Worm (Caenorhabditis elegans): ENCODE data around the gene cdh-10.

cdh-10 gene

DNA sequence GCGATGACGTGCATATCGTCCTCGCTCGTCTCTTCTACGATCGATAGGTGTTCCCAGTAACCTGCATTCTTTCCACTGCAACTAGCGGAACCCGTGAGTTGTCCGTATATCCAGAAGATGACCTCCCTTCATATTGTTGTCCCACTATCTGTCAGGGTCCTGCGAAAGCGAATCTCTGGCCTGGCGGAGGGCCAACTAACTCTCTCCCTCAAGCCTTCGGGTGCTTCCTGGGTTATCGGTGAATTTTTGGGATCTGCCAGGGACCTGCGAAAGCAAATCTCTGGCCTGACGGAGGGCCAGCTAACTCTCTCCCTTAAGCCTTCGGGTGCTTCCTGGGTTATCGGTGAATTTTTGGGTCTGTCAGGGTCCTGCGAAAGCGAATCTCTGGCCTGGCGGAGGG lies 66.0 kb downstream of the cdh-10 start:
- TF ChIP-seq lin-38 (GFP tag; IDR thresholded peaks at IDR 0.05) (peak; percentile 39; the same call in 1 of the 2 replicates), set-16 (GFP tag; IDR thresholded peaks at IDR 0.05) (peak; percentile 69)

DNA sequence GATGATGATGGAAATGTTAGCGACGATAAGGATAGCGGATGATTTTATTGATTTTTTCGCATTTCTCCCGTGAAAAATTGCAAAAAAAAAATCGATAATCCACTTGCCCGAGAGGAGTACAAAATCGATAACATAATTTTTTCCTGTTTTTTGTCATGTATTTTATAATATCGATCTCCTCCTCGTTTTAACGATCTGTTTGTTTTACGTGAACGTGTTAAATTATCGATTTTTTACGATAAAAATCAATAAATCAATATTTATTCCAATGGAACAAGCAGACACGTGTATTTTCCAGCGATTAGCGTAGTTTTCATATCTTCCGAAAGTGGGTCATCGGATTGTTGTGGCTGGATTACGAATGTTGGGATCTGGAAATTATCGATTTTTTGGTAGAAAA lies 67.2 kb downstream of the cdh-10 start:
- TF ChIP-seq aha-1 (tag) (no peak), ceh-28 (tag; optimal IDR thresholded peaks at IDR 0.05) (peak; percentile 99)

DNA sequence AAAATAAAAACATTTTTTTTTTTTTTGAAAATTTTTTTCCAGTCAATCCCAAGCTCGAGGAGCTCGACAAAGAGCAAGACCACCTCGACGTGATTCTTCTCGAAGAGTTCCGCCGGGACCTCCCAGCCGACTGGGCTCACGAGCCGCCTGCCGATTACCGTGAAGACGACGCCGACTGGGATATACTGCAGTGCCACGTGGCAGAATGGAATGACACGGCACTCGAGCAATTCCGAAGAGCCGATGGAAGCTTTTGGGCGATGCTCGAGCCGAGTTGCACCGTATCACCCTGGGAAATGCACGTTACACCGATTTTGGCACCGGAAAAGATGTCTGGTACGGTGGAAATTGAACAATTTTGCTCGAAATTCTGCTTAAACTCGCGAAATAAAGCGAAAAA lies 70.1 kb downstream of the cdh-10 start:
- TF ChIP-seq spr-1 (tag; optimal IDR thresholded peaks at IDR 0.05), result no peak
- peak; percentile 73 for TF ChIP-seq set-16 (GFP tag; IDR thresholded peaks at IDR 0.05)
- TF ChIP-seq T20F7.1 (GFP tag; optimal IDR thresholded peaks at IDR 0.05), result no peak

DNA sequence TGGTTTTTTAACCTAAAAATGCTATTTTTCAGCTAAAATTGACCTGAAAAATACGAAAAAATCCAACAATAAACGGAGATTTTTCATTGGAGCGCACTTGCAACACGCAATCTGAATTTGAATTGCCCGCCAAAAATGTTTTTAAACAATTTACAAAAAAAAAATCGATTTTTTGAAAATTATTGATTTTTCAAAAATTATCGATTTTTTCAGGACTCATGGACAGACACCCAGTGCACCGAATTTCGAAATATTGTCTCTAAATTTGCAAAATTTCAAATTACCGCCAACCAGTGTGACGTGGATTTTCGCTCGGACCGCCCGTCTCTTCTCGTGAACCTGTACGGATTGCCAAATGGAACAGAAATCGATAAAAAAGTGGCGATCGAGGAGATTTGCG lies 71.4 kb downstream of the cdh-10 start:
- TF ChIP-seq ceh-28 (tag; optimal IDR thresholded peaks at IDR 0.05) (peak; percentile 84), nhr-76 (tag; optimal IDR thresholded peaks at IDR 0.05) (no peak), nhr-48 (tag; optimal IDR thresholded peaks at IDR 0.05) (no peak), mxl-3 (GFP tag; optimal IDR thresholded peaks at IDR 0.05) (no peak), lin-13 (GFP tag; optimal IDR thresholded peaks at IDR 0.05) (no peak), ces-1 (GFP tag; optimal IDR thresholded peaks at IDR 0.05) (no peak), rbr-2 (tag; optimal IDR thresholded peaks at IDR 0.05) (no peak), F44E2.7 (GFP tag; IDR thresholded peaks at IDR 0.05) (no peak)

DNA sequence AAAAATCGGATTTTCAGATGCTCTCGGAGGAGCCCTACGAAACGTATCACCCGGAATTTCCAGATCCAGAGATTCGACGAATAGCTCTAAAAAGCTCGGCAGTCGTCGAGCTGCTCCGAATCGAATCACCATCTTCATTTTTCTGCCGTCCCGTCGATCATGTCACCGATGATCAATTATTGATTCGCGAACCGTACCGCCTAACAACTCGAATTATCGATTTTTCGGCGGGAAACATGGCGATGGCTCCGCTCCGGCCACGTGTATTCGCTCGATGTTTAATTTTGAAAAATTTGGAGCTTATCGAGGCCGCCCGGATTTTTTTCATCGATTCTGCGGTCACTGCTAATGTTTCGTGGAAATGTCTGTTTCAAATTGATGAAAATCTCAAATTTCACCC lies 72.4 kb downstream of the cdh-10 start, which contains the start of gene eri-5:
TSS of gene eri-5 (plus strand) at position 18 of the 400 bp plus-strand sequence.
- TF ChIP-seq gei-8 (GFP tag; optimal IDR thresholded peaks at IDR 0.05), result no peak
- TF ChIP-seq ztf-11 (tag; optimal IDR thresholded peaks at IDR 0.05), result no peak
- TF ChIP-seq ctbp-1 (GFP tag; IDR thresholded peaks at IDR 0.05), result no peak
- TF ChIP-seq aha-1 (tag), result peak; percentile 86
- peak; percentile 32 for TF ChIP-seq ceh-28 (tag; optimal IDR thresholded peaks at IDR 0.05)
- TF ChIP-seq duxl-1 (tag; optimal IDR thresholded peaks at IDR 0.05; ENCODE audit: poor library complexity), result no peak
- TF ChIP-seq lin-29 (GFP tag; IDR thresholded peaks at IDR 0.05), result 0 out of 2 replicates have a peak, but pooled peaks have one; percentile 4
- no peak for TF ChIP-seq dmd-6 (GFP tag; IDR thresholded peaks at IDR 0.05)
- TF ChIP-seq egl-43 (GFP tag; IDR thresholded peaks at IDR 0.05), result no peak

DNA sequence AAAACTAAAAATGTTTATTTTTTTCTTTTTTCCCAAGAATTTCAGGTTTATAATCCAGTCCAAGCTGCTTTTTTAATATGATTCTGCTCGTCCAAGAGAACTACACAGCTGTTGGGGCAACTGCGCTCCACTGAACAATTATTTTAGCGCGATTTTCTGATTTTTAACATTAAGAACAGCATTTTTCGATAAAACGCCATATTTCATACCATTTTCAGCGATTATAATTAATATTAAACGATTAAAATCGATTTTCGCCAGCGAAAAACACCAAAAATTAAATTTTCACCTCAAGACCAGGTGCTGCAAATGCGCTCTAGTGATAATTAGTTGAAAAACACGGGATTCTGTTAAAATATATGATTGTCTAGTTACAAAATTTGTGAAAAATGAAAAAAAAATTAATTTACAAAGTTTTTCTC lies 72.9 kb downstream of the cdh-10 start:
- 0 out of 2 replicates have a peak, but pooled peaks have one; percentile 11 for TF ChIP-seq vab-7 (GFP tag; IDR thresholded peaks at IDR 0.05)
- no peak for TF ChIP-seq zip-2 (tag; optimal IDR thresholded peaks at IDR 0.05)
- TF ChIP-seq ceh-82 (tag; optimal IDR thresholded peaks at IDR 0.05), result no peak
- TF ChIP-seq hlh-30 (tag; optimal IDR thresholded peaks at IDR 0.05; ENCODE audit: insufficient read depth), result peak; percentile 61
- TF ChIP-seq tag-97 (GFP tag; IDR thresholded peaks at IDR 0.05), result no peak
- peak; percentile 72 for TF ChIP-seq mep-1 (tag; optimal IDR thresholded peaks at IDR 0.05)
- TF ChIP-seq lin-1 (GFP tag; IDR thresholded peaks at IDR 0.05), result peak; percentile 36; the same call in 1 of the 2 replicates
- no peak for TF ChIP-seq ZK546.5 (tag; optimal IDR thresholded peaks at IDR 0.05)
- TF ChIP-seq nhr-76 (tag; optimal IDR thresholded peaks at IDR 0.05), result no peak
- no peak for TF ChIP-seq T20F7.1 (GFP tag; optimal IDR thresholded peaks at IDR 0.05)
- no peak for TF ChIP-seq gei-8 (GFP tag; optimal IDR thresholded peaks at IDR 0.05)
- TF ChIP-seq dpl-1 (GFP tag; optimal IDR thresholded peaks at IDR 0.05), result peak; percentile 36
- no peak for TF ChIP-seq ceh-32 (tag; optimal IDR thresholded peaks at IDR 0.05; ENCODE audit: poor library complexity)
- no peak for TF ChIP-seq aly-2 (tag; optimal IDR thresholded peaks at IDR 0.05)
- no peak for TF ChIP-seq nhr-6 (tag; optimal IDR thresholded peaks at IDR 0.05)
- TF ChIP-seq dve-1 (tag; optimal IDR thresholded peaks at IDR 0.05; ENCODE audit: insufficient read depth), result peak; percentile 54
- no peak for TF ChIP-seq hmg-1.1 (GFP tag; IDR thresholded peaks at IDR 0.05)
- TF ChIP-seq F10B5.3 (tag; optimal IDR thresholded peaks at IDR 0.05), result peak; percentile 21
- no peak for TF ChIP-seq ceh-28 (tag; optimal IDR thresholded peaks at IDR 0.05)
- TF ChIP-seq mdl-1 (tag; optimal IDR thresholded peaks at IDR 0.05), result no peak
- peak; percentile 65; the same call in 1 of the 2 replicates for TF ChIP-seq pha-4 (GFP tag; IDR thresholded peaks at IDR 0.05)
- no peak for TF ChIP-seq pha-4 (tag; optimal IDR thresholded peaks at IDR 0.05)
- no peak for TF ChIP-seq F26F4.8 (GFP tag; conservative IDR thresholded peaks at IDR 0.05)
- no peak for TF ChIP-seq lin-39 (tag; optimal IDR thresholded peaks at IDR 0.05)
- TF ChIP-seq nhr-41 (GFP tag; IDR thresholded peaks at IDR 0.05), result no peak
- TF ChIP-seq snpc-1.2 (GFP tag; IDR thresholded peaks at IDR 0.05), result peak; percentile 29; the same call in 1 of the 2 replicates

All from whole organism, L4 larva.